Worm (Caenorhabditis elegans) whole organism, late embryonic: ENCODE measurements around the gene ZK856.18.
A peak's percentile ranks its signal among the peaks of the same experiment; 100 is the strongest.

ENCODE experiments used
- K02D7.2 ChIP-seq: sonication (generic microtip); optimal IDR thresholded peaks from 2 replicates; lab custom pipeline; 2017; ENCODE audit warnings: mild to moderate bottlenecking, missing genetic modification characterization, missing compliant biosample characterization
- Y22D7AL.16 ChIP-seq: sonication (generic microtip); optimal IDR thresholded peaks from 2 replicates; lab custom pipeline; 2016; ENCODE audit warnings: missing genetic modification characterization, missing compliant biosample characterization
- ama-1 ChIP-seq: fragments of 150-350 bp; optimal IDR thresholded peaks from 2 replicates; lab custom pipeline; 2014
- ceh-6 ChIP-seq: fragments of 200-800 bp; sonication (Bioruptor generic); optimal IDR thresholded peaks from 2 replicates; lab custom pipeline; 2018; ENCODE audit warnings: mild to moderate bottlenecking, missing genetic modification characterization, missing compliant biosample characterization
- che-1 ChIP-seq: sonication (generic microtip); optimal IDR thresholded peaks from 2 replicates; lab custom pipeline; 2016; ENCODE audit warnings: mild to moderate bottlenecking, missing genetic modification characterization, missing compliant biosample characterization
- elt-2 ChIP-seq: sonication (generic microtip); optimal IDR thresholded peaks from 2 replicates; lab custom pipeline; 2016; ENCODE audit warnings: missing genetic modification reagents, missing genetic modification characterization, missing compliant biosample characterization
- gmeb-2 ChIP-seq: sonication (generic microtip); optimal IDR thresholded peaks from 2 replicates; lab custom pipeline; 2016; ENCODE audit warnings: missing genetic modification characterization, inconsistent platforms, missing compliant biosample characterization
- hlh-30 ChIP-seq: sonication (generic microtip); optimal IDR thresholded peaks from 2 replicates; lab custom pipeline; 2017; ENCODE audit warnings: antibody characterized with exemption, missing genetic modification characterization, missing compliant biosample characterization; ENCODE audit not compliant: insufficient read depth
- pat-9 ChIP-seq: fragments of 200-800 bp; sonication (Bioruptor generic); optimal IDR thresholded peaks from 2 replicates; lab custom pipeline; 2018; ENCODE audit warnings: mild to moderate bottlenecking, missing genetic modification characterization, moderate library complexity, missing compliant biosample characterization
- pqm-1 ChIP-seq: sonication (generic microtip); optimal IDR thresholded peaks from 2 replicates; lab custom pipeline; 2016; ENCODE audit warnings: missing genetic modification characterization, missing compliant biosample characterization
- unc-42 ChIP-seq: sonication (generic microtip); optimal IDR thresholded peaks from 2 replicates; lab custom pipeline; 2016; ENCODE audit warnings: missing genotype, missing genetic modification characterization, missing compliant biosample characterization
- unc-86 ChIP-seq: sonication (generic microtip); optimal IDR thresholded peaks from 2 replicates; lab custom pipeline; 2016; ENCODE audit warnings: missing genetic modification characterization, missing compliant biosample characterization

- TF ChIP-seq Y22D7AL.16 (tag; lab: Kevin White, UChicago) = no peak
- no peak for TF ChIP-seq ceh-6 (GFP tag; lab: Kevin White, UChicago)
- no peak for TF ChIP-seq unc-86 (tag; lab: Kevin White, UChicago)
- TF ChIP-seq che-1 (tag; lab: Kevin White, UChicago) = no peak
- TF ChIP-seq hlh-30 (tag; lab: Kevin White, UChicago) = no peak
- TF ChIP-seq pat-9 (tag; lab: Kevin White, UChicago) = no peak
- no peak for TF ChIP-seq gmeb-2
- no peak for TF ChIP-seq unc-42 (tag; lab: Kevin White, UChicago)
- peak; percentile 29 for TF ChIP-seq elt-2
- no peak for TF ChIP-seq pqm-1
- TF ChIP-seq K02D7.2 (tag; lab: Kevin White, UChicago) = no peak
- TF ChIP-seq ama-1 = no peak
Measured at ce11 chrV:10160954-10161353, 24.9 kb downstream of the ZK856.18 start, which contains the start of gene C51E3.10.
